Fruit fly (Drosophila melanogaster) whole organism, embryonic: ENCODE measurements around the gene CG9205.
A peak's percentile ranks its signal among the peaks of the same experiment; 100 is the strongest.

Experiments used
- Adf1 ChIP-seq: fragments of 200-800 bp; sonication (Bioruptor generic); IDR thresholded peaks from 2 replicates; pipeline ENCODE4 v1.3.6; 2022; ENCODE audit warnings: missing biosample characterization, missing genetic modification characterization
- BEAF-32 ChIP-seq: fragments of 200-800 bp; sonication (Bioruptor generic); optimal IDR thresholded peaks from 3 replicates; lab custom pipeline; 2017; ENCODE audit warnings: missing biosample characterization, missing genetic modification characterization, mild to moderate bottlenecking, moderate library complexity, missing genetic modification reagents
- Bdp1 ChIP-seq: fragments of 200-800 bp; sonication (Bioruptor generic); optimal IDR thresholded peaks from 3 replicates; lab custom pipeline; 2016; ENCODE audit warnings: missing biosample characterization, missing genetic modification characterization
- CG12299 ChIP-seq: fragments of 200-800 bp; sonication (Bioruptor generic); optimal IDR thresholded peaks from 2 replicates; lab custom pipeline; 2018; ENCODE audit warnings: missing biosample characterization, mild to moderate bottlenecking, missing genetic modification characterization
- CG12391 ChIP-seq: fragments of 200-800 bp; sonication (Bioruptor generic); optimal IDR thresholded peaks from 3 replicates; lab custom pipeline; 2018; ENCODE audit warnings: missing biosample characterization, mild to moderate bottlenecking, missing genetic modification characterization, moderate library complexity
- CG12744 ChIP-seq: fragments of 200-800 bp; sonication (Bioruptor generic); optimal IDR thresholded peaks from 2 replicates; lab custom pipeline; 2016; ENCODE audit warnings: missing biosample characterization, missing genetic modification characterization
- CG12769 ChIP-seq: fragments of 200-800 bp; sonication (Bioruptor generic); optimal IDR thresholded peaks from 2 replicates; lab custom pipeline; 2019; ENCODE audit warnings: missing biosample characterization, mild to moderate bottlenecking, missing genetic modification characterization, moderate library complexity
- CG14667 ChIP-seq: fragments of 200-800 bp; sonication (Bioruptor generic); IDR thresholded peaks from 2 replicates; pipeline ENCODE4 v1.3.6; 2022; ENCODE audit warnings: missing biosample characterization, missing genetic modification characterization
- CG15269 ChIP-seq: fragments of 200-800 bp; sonication (Bioruptor generic); optimal IDR thresholded peaks from 2 replicates; lab custom pipeline; 2018; ENCODE audit warnings: missing biosample characterization, mild to moderate bottlenecking, missing genetic modification characterization, moderate library complexity
- CG1603 ChIP-seq: fragments of 200-800 bp; sonication (Bioruptor generic); optimal IDR thresholded peaks from 2 replicates; lab custom pipeline; 2019; ENCODE audit warnings: missing biosample characterization, mild to moderate bottlenecking, missing genetic modification characterization, moderate library complexity
- CG16863 ChIP-seq: fragments of 200-800 bp; sonication (Bioruptor generic); optimal IDR thresholded peaks from 3 replicates; lab custom pipeline; 2016; ENCODE audit warnings: missing biosample characterization, missing genetic modification characterization
- CG17359 ChIP-seq: fragments of 200-800 bp; sonication (Bioruptor generic); optimal IDR thresholded peaks from 3 replicates; lab custom pipeline; 2018; ENCODE audit warnings: missing biosample characterization, mild to moderate bottlenecking, missing genetic modification characterization, moderate library complexity
- CG17568 ChIP-seq: fragments of 200-800 bp; sonication (Bioruptor generic); optimal IDR thresholded peaks from 2 replicates; lab custom pipeline; 2018; ENCODE audit warnings: missing biosample characterization, mild to moderate bottlenecking, missing genetic modification characterization, moderate library complexity
- CG18619 ChIP-seq: fragments of 200-800 bp; sonication (Bioruptor generic); optimal IDR thresholded peaks from 3 replicates; lab custom pipeline; 2017; ENCODE audit warnings: missing biosample characterization, mild to moderate bottlenecking, missing genetic modification characterization
- CG32772 ChIP-seq: fragments of 200-800 bp; sonication (Bioruptor generic); IDR thresholded peaks from 2 replicates; pipeline ENCODE4 v1.3.6; 2022; ENCODE audit warnings: missing biosample characterization, missing genetic modification characterization
- CG6683 ChIP-seq: fragments of 200-800 bp; sonication (Bioruptor generic); optimal IDR thresholded peaks from 2 replicates; lab custom pipeline; 2017; ENCODE audit warnings: missing biosample characterization, mild to moderate bottlenecking, missing genetic modification characterization, missing genetic modification reagents
- CG6813 ChIP-seq: fragments of 200-800 bp; sonication (Bioruptor generic); optimal IDR thresholded peaks from 2 replicates; lab custom pipeline; 2017; ENCODE audit warnings: missing biosample characterization, missing genetic modification characterization, mild to moderate bottlenecking, moderate library complexity, missing genetic modification reagents
- CG7357 ChIP-seq: fragments of 200-800 bp; sonication (Bioruptor generic); IDR thresholded peaks from 3 replicates; pipeline ENCODE4 v1.3.6; 2022; ENCODE audit warnings: missing biosample characterization, missing genetic modification characterization
- D ChIP-seq, 2 experiments: fragments of 200-800 bp in 1 of 2; fragments of >200 bp in 1 of 2; sonication (Bioruptor generic) in 1 of 2; optimal IDR thresholded peaks; 2 replicates in 1 of 2; 3 replicates in 1 of 2; lab custom pipeline; 2017; ENCODE audit warnings: mild to moderate bottlenecking in 1 of 2, missing biosample characterization in 1 of 2, missing genetic modification characterization in 1 of 2, missing genetic modification reagents in 1 of 2
- Dip3 ChIP-seq: fragments of 200-800 bp; sonication (Bioruptor generic); optimal IDR thresholded peaks from 3 replicates; lab custom pipeline; 2016; ENCODE audit warnings: missing biosample characterization, missing genetic modification characterization
- ERR ChIP-seq: fragments of 200-800 bp; sonication (Bioruptor generic); optimal IDR thresholded peaks from 2 replicates; lab custom pipeline; 2016; ENCODE audit warnings: missing biosample characterization, missing genetic modification characterization
- Fer2 ChIP-seq: fragments of 200-800 bp; sonication (Bioruptor generic); optimal IDR thresholded peaks from 2 replicates; lab custom pipeline; 2018; ENCODE audit warnings: missing biosample characterization, mild to moderate bottlenecking, missing genetic modification characterization, moderate library complexity
- Gug ChIP-seq: fragments of 200-800 bp; sonication (Bioruptor generic); IDR thresholded peaks from 4 replicates; pipeline ENCODE4 v1.3.6; 2022; ENCODE audit warnings: missing biosample characterization, missing genetic modification characterization
- HHEX ChIP-seq: fragments of 200-800 bp; sonication (Bioruptor generic); optimal IDR thresholded peaks from 3 replicates; lab custom pipeline; 2017; ENCODE audit warnings: missing biosample characterization, mild to moderate bottlenecking, missing genetic modification characterization, missing genetic modification reagents
- Hmr ChIP-seq: fragments of 200-800 bp; sonication (Bioruptor generic); optimal IDR thresholded peaks from 3 replicates; lab custom pipeline; 2017; ENCODE audit warnings: mild to moderate bottlenecking, missing biosample characterization, missing genetic modification reagents, missing genetic modification characterization
- Hr78 ChIP-seq, 2 experiments: fragments of 200-800 bp in 1 of 2; fragments of >200 bp in 1 of 2; sonication (Bioruptor generic) in 1 of 2; optimal IDR thresholded peaks; 2 replicates each; lab custom pipeline; 2017 to 2019; ENCODE audit warnings: missing biosample characterization in 2 of 2, missing genetic modification characterization in 2 of 2, mild to moderate bottlenecking in 1 of 2, moderate library complexity in 1 of 2
- NC2α ChIP-seq: fragments of 200-800 bp; sonication (Bioruptor generic); optimal IDR thresholded peaks from 2 replicates; lab custom pipeline; 2016; ENCODE audit warnings: missing biosample characterization, missing genetic modification characterization
- Nf-YA ChIP-seq: fragments of 200-800 bp; sonication (Bioruptor generic); IDR thresholded peaks from 2 replicates; pipeline ENCODE4 v1.3.6; 2022; ENCODE audit warnings: missing biosample characterization, missing genetic modification characterization
- Nf-YB ChIP-seq: fragments of 200-800 bp; sonication (Bioruptor generic); optimal IDR thresholded peaks from 3 replicates; lab custom pipeline; 2019; ENCODE audit warnings: missing biosample characterization, mild to moderate bottlenecking, missing genetic modification characterization, moderate library complexity
- Ptx1 ChIP-seq: fragments of 200-800 bp; sonication (Bioruptor generic); IDR thresholded peaks from 2 replicates; pipeline ENCODE4 v1.3.6; 2022; ENCODE audit warnings: missing biosample characterization, missing genetic modification characterization
- Scr ChIP-seq: fragments of 200-800 bp; sonication (Bioruptor generic); IDR thresholded peaks from 2 replicates; pipeline ENCODE4 v1.3.6; 2022; ENCODE audit warnings: missing biosample characterization, missing genetic modification characterization; ENCODE audit not compliant: partially characterized antibody
- Tbp ChIP-seq: fragments of >200 bp; optimal IDR thresholded peaks from 2 replicates; lab custom pipeline; 2018; ENCODE audit warnings: missing biosample characterization, missing genetic modification characterization
- amos ChIP-seq: fragments of 200-800 bp; sonication (Bioruptor generic); IDR thresholded peaks from 2 replicates; pipeline ENCODE4 v1.3.6; 2022; ENCODE audit warnings: missing biosample characterization, missing genetic modification characterization; ENCODE audit not compliant: partially characterized antibody
- aop ChIP-seq: fragments of 200-800 bp; sonication (Bioruptor generic); IDR thresholded peaks from 2 replicates; pipeline ENCODE4 v1.3.6; 2022; ENCODE audit warnings: missing biosample characterization, missing genetic modification characterization
- cas ChIP-seq: fragments of 200-800 bp; sonication (Bioruptor generic); IDR thresholded peaks from 2 replicates; pipeline ENCODE4 v1.3.6; 2022; ENCODE audit warnings: missing biosample characterization, missing genetic modification characterization
- ci ChIP-seq: fragments of 200-800 bp; sonication (Bioruptor generic); IDR thresholded peaks from 3 replicates; pipeline ENCODE4 v1.3.6; 2022; ENCODE audit warnings: missing biosample characterization, missing genetic modification characterization
- crc ChIP-seq: fragments of 200-800 bp; sonication (Bioruptor generic); optimal IDR thresholded peaks from 2 replicates; lab custom pipeline; 2016; ENCODE audit warnings: missing biosample characterization, missing genetic modification characterization
- da ChIP-seq: fragments of 200-800 bp; sonication (Bioruptor generic); optimal IDR thresholded peaks from 2 replicates; lab custom pipeline; 2016; ENCODE audit warnings: missing biosample characterization, missing genetic modification characterization
- ems ChIP-seq: fragments of 200-800 bp; sonication (Bioruptor generic); optimal IDR thresholded peaks from 3 replicates; lab custom pipeline; 2016; ENCODE audit warnings: missing biosample characterization, missing genetic modification characterization
- fd96Cb ChIP-seq: fragments of 200-800 bp; sonication (Bioruptor generic); optimal IDR thresholded peaks from 2 replicates; lab custom pipeline; 2018; ENCODE audit warnings: missing biosample characterization, mild to moderate bottlenecking, missing genetic modification characterization, moderate library complexity
- gce ChIP-seq: fragments of 200-800 bp; sonication (Bioruptor generic); IDR thresholded peaks from 3 replicates; pipeline ENCODE4 v1.3.6; 2022; ENCODE audit warnings: missing biosample characterization, missing genetic modification characterization
- grau ChIP-seq: fragments of 200-800 bp; optimal IDR thresholded peaks from 3 replicates; lab custom pipeline; 2019; ENCODE audit warnings: missing biosample characterization, mild to moderate bottlenecking, missing genetic modification characterization, moderate library complexity
- gt ChIP-seq: fragments of 200-800 bp; sonication (Bioruptor generic); IDR thresholded peaks from 2 replicates; pipeline ENCODE4 v1.3.6; 2022; ENCODE audit warnings: missing biosample characterization, missing genetic modification characterization
- psq ChIP-seq: fragments of 200-800 bp; sonication (Bioruptor generic); optimal IDR thresholded peaks from 2 replicates; lab custom pipeline; 2017; ENCODE audit warnings: missing biosample characterization, missing genetic modification characterization
- repo ChIP-seq: fragments of 200-800 bp; sonication (Bioruptor generic); optimal IDR thresholded peaks from 2 replicates; lab custom pipeline; 2016; ENCODE audit warnings: missing biosample characterization, missing genetic modification characterization
- sug ChIP-seq: fragments of 200-800 bp; optimal IDR thresholded peaks from 2 replicates; lab custom pipeline; 2019; ENCODE audit warnings: missing biosample characterization, mild to moderate bottlenecking, missing genetic modification characterization, moderate library complexity
- tgo ChIP-seq: fragments of 200-800 bp; sonication (Bioruptor generic); IDR thresholded peaks from 3 replicates; pipeline ENCODE4 v1.3.6; 2022; ENCODE audit warnings: missing biosample characterization, missing genetic modification characterization
- tll ChIP-seq, 2 experiments: fragments of 200-800 bp in 1 of 2; fragments of >200 bp in 1 of 2; sonication (Bioruptor generic) in 1 of 2; optimal IDR thresholded peaks; 2 replicates each; lab custom pipeline; 2017 to 2019; ENCODE audit warnings: missing biosample characterization in 2 of 2, missing genetic modification characterization in 2 of 2, mild to moderate bottlenecking in 1 of 2, moderate library complexity in 1 of 2
- trh ChIP-seq: fragments of 200-800 bp; sonication (Bioruptor generic); optimal IDR thresholded peaks from 2 replicates; lab custom pipeline; 2016; ENCODE audit warnings: missing biosample characterization, missing genetic modification characterization
- vnd ChIP-seq: fragments of 200-800 bp; sonication (Bioruptor generic); IDR thresholded peaks from 3 replicates; pipeline ENCODE4 v1.3.6; 2022; ENCODE audit warnings: missing biosample characterization, missing genetic modification characterization; ENCODE audit not compliant: partially characterized antibody

The CG9205 gene

DNA sequence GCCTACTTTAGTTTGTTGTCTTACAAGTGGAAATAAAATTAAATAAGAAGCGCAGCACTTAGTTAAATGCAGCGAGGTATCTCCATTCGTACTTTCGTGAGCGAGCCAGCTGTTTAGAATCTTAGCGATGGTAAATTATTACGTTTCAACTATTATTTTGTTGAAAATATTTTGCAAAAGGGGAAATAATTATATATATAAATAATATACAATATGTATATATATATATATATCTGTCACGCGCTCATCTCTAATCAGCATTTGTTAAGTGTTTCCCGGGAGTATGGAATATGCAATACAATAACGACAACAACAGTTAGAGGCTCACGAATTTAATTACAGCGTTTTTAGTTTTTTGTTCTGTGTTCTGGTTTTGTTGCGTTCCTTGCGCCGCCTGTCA, 48.8 kb downstream of the CG9205 start (continued):
- TF ChIP-seq D (optimal IDR thresholded peaks at IDR 0.05; lab: Kevin White, UChicago) (no peak), D (GFP tag; optimal IDR thresholded peaks at IDR 0.05; lab: Kevin White, UChicago) (peak; percentile 39), tgo (GFP tag; lab: Robert Waterston, UW) (peak; percentile 24; the same call in 2 of the 3 replicates), CG6813 (peak; percentile 23), CG12299 (tag; lab: Kevin White, UChicago) (no peak), HHEX (peak; percentile 1), CG1603 (no peak), Bdp1 (GFP tag; lab: Kevin White, UChicago) (no peak), CG6683 (GFP tag; lab: Kevin White, UChicago) (no peak), Dip3 (GFP tag; lab: Kevin White, UChicago) (no peak), Tbp (GFP tag; lab: Kevin White, UChicago) (no peak), gce (GFP tag; lab: Robert Waterston, UW) (no peak), Nf-YB (GFP tag; lab: Kevin White, UChicago) (no peak), aop (GFP tag; lab: Robert Waterston, UW) (no peak), Gug (GFP tag; lab: Robert Waterston, UW) (no peak), crc (GFP tag; lab: Kevin White, UChicago) (no peak), tll (GFP tag; optimal IDR thresholded peaks at IDR 0.05; lab: Kevin White, UChicago) (no peak), grau (tag; lab: Kevin White, UChicago) (no peak), fd96Cb (peak; percentile 51), repo (GFP tag; lab: Kevin White, UChicago) (no peak), vnd (GFP tag; lab: Robert Waterston, UW) (0 out of 3 replicates have a peak, but pooled peaks have one; percentile 13), sug (tag; lab: Kevin White, UChicago) (no peak), Fer2 (tag; lab: Kevin White, UChicago) (no peak), CG32772 (no peak), trh (GFP tag; lab: Kevin White, UChicago) (no peak), gt (GFP tag; lab: Robert Waterston, UW) (no peak), ci (GFP tag; lab: Robert Waterston, UW) (peak; percentile 6; the same call in 1 of the 3 replicates), CG12744 (GFP tag; lab: Kevin White, UChicago) (no peak), NC2α (GFP tag; lab: Kevin White, UChicago) (no peak), Adf1 (GFP tag; lab: Robert Waterston, UW) (no peak), CG16863 (no peak), Ptx1 (GFP tag; lab: Robert Waterston, UW) (peak; percentile 45; the same call in 1 of the 2 replicates), ems (GFP tag; lab: Kevin White, UChicago) (no peak), Hmr (no peak), BEAF-32 (GFP tag; lab: Kevin White, UChicago) (peak; percentile 10), Scr (GFP tag; lab: Robert Waterston, UW) (peak; percentile 73), CG14667 (GFP tag; lab: Robert Waterston, UW) (peak; percentile 24; the same call in 1 of the 2 replicates), cas (GFP tag; lab: Robert Waterston, UW) (no peak), CG12391 (tag; lab: Kevin White, UChicago) (no peak), Hr78 (GFP tag; optimal IDR thresholded peaks at IDR 0.05; lab: Kevin White, UChicago) (no peak), amos (GFP tag; lab: Robert Waterston, UW) (no peak), Nf-YA (no peak), CG18619 (no peak), psq (GFP tag; lab: Kevin White, UChicago) (no peak), ERR (GFP tag; lab: Kevin White, UChicago) (no peak), CG15269 (tag; lab: Kevin White, UChicago) (no peak), CG12769 (tag; lab: Kevin White, UChicago) (no peak), CG17359 (tag; lab: Kevin White, UChicago) (peak; percentile 44), da (GFP tag; lab: Kevin White, UChicago) (no peak), CG7357 (GFP tag; lab: Robert Waterston, UW) (peak; percentile 12; the same call in 1 of the 3 replicates), CG17568 (GFP tag; lab: Kevin White, UChicago) (no peak)
